Worm (Caenorhabditis elegans) whole organism, mixed stage, embryonic: ENCODE measurements around the gene nhr-145.

Experiments used
- M03D4.4 ChIP-seq: sonication (generic microtip); optimal IDR thresholded peaks from 2 replicates; lab custom pipeline; 2017; ENCODE audit warnings: mild to moderate bottlenecking, missing genetic modification characterization, missing compliant biosample characterization
- blmp-1 ChIP-seq: fragments of 150-350 bp; optimal IDR thresholded peaks from 2 replicates; lab custom pipeline; 2014; ENCODE audit warnings: missing biosample characterization, missing genetic modification characterization
- ceh-39 ChIP-seq: fragments of 150-350 bp; optimal IDR thresholded peaks from 2 replicates; lab custom pipeline; 2014; ENCODE audit warnings: missing biosample characterization, missing genetic modification characterization
- ces-1 ChIP-seq: fragments of 150-350 bp; optimal IDR thresholded peaks from 2 replicates; lab custom pipeline; 2014; ENCODE audit warnings: missing biosample characterization, missing genetic modification reagents, missing genetic modification characterization
- drap-1 ChIP-seq: fragments of 200-800 bp; sonication (Bioruptor generic); optimal IDR thresholded peaks from 3 replicates; lab custom pipeline; 2018; ENCODE audit warnings: mild to moderate bottlenecking, missing genetic modification characterization, missing compliant biosample characterization
- elt-1 ChIP-seq: sonication (generic microtip); optimal IDR thresholded peaks from 2 replicates; lab custom pipeline; 2017; ENCODE audit warnings: missing genetic modification characterization, mild to moderate bottlenecking, missing compliant biosample characterization, antibody characterized with exemption, moderate library complexity, borderline replicate concordance; ENCODE audit not compliant: insufficient read depth
- elt-3 ChIP-seq: fragments of 150-350 bp; optimal IDR thresholded peaks from 2 replicates; lab custom pipeline; 2014; ENCODE audit warnings: missing biosample characterization, missing genetic modification characterization
- flh-1 ChIP-seq: fragments of 200-800 bp; sonication (Bioruptor generic); optimal IDR thresholded peaks from 2 replicates; lab custom pipeline; 2018; ENCODE audit warnings: mild to moderate bottlenecking, missing genetic modification characterization, moderate library complexity, missing compliant biosample characterization
- ham-2 ChIP-seq: fragments of 200-800 bp; sonication (Bioruptor generic); optimal IDR thresholded peaks from 2 replicates; lab custom pipeline; 2018; ENCODE audit warnings: mild to moderate bottlenecking, missing genetic modification characterization, missing compliant biosample characterization
- hlh-1 ChIP-seq: fragments of 150-350 bp; optimal IDR thresholded peaks from 2 replicates; lab custom pipeline; 2014; ENCODE audit warnings: missing biosample characterization, missing genetic modification reagents, missing genetic modification characterization
- lin-13 ChIP-seq: fragments of 150-350 bp; optimal IDR thresholded peaks from 2 replicates; lab custom pipeline; 2014; ENCODE audit warnings: missing biosample characterization, missing genetic modification characterization
- lin-32 ChIP-seq: fragments of 200-800 bp; sonication (Bioruptor generic); optimal IDR thresholded peaks from 2 replicates; lab custom pipeline; 2018; ENCODE audit warnings: mild to moderate bottlenecking, missing genetic modification characterization, missing compliant biosample characterization
- mab-5 ChIP-seq: fragments of 150-350 bp; optimal IDR thresholded peaks from 2 replicates; lab custom pipeline; 2014; ENCODE audit warnings: missing biosample characterization, missing genetic modification characterization
- mep-1 ChIP-seq: fragments of 150-350 bp; optimal IDR thresholded peaks from 2 replicates; lab custom pipeline; 2017; ENCODE audit warnings: missing biosample characterization, missing genetic modification reagents, missing genetic modification characterization, inconsistent platforms
- mls-2 ChIP-seq: sonication (generic microtip); optimal IDR thresholded peaks from 2 replicates; lab custom pipeline; 2016; ENCODE audit warnings: mild to moderate bottlenecking, missing genetic modification characterization, moderate library complexity, missing compliant biosample characterization
- nhr-12 ChIP-seq: fragments of 150-350 bp; optimal IDR thresholded peaks from 2 replicates; lab custom pipeline; 2014; ENCODE audit warnings: missing biosample characterization, missing genetic modification characterization
- nhr-2 ChIP-seq: fragments of 150-350 bp; optimal IDR thresholded peaks from 2 replicates; lab custom pipeline; 2014; ENCODE audit warnings: missing biosample characterization, missing genetic modification characterization
- nhr-237 ChIP-seq: fragments of 150-350 bp; optimal IDR thresholded peaks from 2 replicates; lab custom pipeline; 2014; ENCODE audit warnings: missing biosample characterization, missing genetic modification characterization
- nhr-28 ChIP-seq: fragments of 150-350 bp; optimal IDR thresholded peaks from 2 replicates; lab custom pipeline; 2014; ENCODE audit warnings: missing biosample characterization, missing genetic modification characterization
- pha-4 ChIP-seq: fragments of 150-350 bp; optimal IDR thresholded peaks from 2 replicates; lab custom pipeline; 2018; ENCODE audit warnings: missing biosample characterization, missing genetic modification reagents, missing genetic modification characterization
- sem-2 ChIP-seq: fragments of 200-800 bp; sonication (Bioruptor generic); optimal IDR thresholded peaks from 2 replicates; lab custom pipeline; 2018; ENCODE audit warnings: mild to moderate bottlenecking, missing genetic modification characterization, missing compliant biosample characterization
- unc-120 ChIP-seq: sonication (generic microtip); optimal IDR thresholded peaks from 2 replicates; lab custom pipeline; 2017; ENCODE audit warnings: missing genetic modification characterization, missing compliant biosample characterization; ENCODE audit not compliant: poor library complexity, severe bottlenecking
- unc-39 ChIP-seq: fragments of 150-350 bp; optimal IDR thresholded peaks from 2 replicates; lab custom pipeline; 2014; ENCODE audit warnings: missing biosample characterization, missing genetic modification characterization
- unc-62 ChIP-seq: fragments of 150-350 bp; optimal IDR thresholded peaks from 2 replicates; lab custom pipeline; 2014; ENCODE audit warnings: missing biosample characterization, missing genetic modification reagents, missing genetic modification characterization
- zip-8 ChIP-seq: fragments of 150-350 bp; optimal IDR thresholded peaks from 2 replicates; lab custom pipeline; 2014; ENCODE audit warnings: missing biosample characterization, missing genetic modification characterization
- ztf-11 ChIP-seq: fragments of 150-350 bp; optimal IDR thresholded peaks from 2 replicates; lab custom pipeline; 2014; ENCODE audit warnings: missing biosample characterization, missing genetic modification characterization

nhr-145 gene

DNA sequence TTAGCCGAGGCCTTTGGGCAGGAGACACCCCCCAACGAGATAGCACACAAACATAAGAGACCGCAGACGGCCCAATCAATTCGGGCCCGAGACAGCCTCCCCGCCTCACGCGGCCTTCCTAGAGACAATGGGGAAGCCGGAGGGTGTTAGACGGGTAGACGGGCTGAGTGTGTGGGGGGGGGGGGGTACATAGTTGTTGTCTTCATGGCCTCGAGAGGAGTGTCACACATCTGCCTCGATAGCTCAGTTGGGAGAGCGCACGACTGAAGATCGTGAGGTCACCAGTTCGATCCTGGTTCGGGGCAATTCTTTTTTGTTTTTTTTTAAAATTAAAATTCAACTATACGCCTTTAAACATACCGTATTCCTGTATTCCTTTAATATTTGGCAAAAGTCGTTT, 38.3 kb downstream of the nhr-145 start (continued):
- TF ChIP-seq M03D4.4 (peak; percentile 88), lin-32 (GFP tag; lab: Kevin White, UChicago) (peak; percentile 69), nhr-237 (tag; lab: Kevin White, UChicago) (peak; percentile 13), lin-13 (tag; lab: Kevin White, UChicago) (peak; percentile 61)

DNA sequence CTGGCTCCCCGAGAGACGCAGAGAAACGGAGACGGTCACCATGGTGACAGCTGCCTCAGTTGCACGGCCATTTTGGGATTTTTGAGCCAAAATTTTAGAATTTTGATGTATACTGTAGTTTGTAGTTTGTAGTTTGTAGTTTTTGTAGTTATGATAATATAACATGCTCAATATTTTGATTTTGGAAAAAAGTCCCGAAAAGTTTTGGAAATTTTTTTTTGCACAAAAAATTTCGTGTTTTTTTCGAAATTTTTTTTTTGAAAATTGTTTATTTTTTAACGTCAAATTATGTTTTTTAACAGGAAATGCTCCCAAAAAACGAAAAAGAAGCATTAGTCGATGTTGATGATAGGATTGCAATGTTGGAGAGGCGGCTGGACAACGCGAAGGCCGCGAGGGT, 39.7 kb downstream of the nhr-145 start, which contains the start of gene dyf-17:
dyf-17 (plus strand) TSS at position 301 of the 400 bp plus-strand sequence.
- TF ChIP-seq nhr-12 (tag; lab: Kevin White, UChicago) (no peak), lin-32 (GFP tag; lab: Kevin White, UChicago) (peak; percentile 15), blmp-1 (tag; lab: Kevin White, UChicago) (no peak), sem-2 (no peak), flh-1 (GFP tag; lab: Kevin White, UChicago) (no peak), ces-1 (GFP tag; lab: Kevin White, UChicago) (no peak), drap-1 (GFP tag; lab: Kevin White, UChicago) (no peak)

DNA sequence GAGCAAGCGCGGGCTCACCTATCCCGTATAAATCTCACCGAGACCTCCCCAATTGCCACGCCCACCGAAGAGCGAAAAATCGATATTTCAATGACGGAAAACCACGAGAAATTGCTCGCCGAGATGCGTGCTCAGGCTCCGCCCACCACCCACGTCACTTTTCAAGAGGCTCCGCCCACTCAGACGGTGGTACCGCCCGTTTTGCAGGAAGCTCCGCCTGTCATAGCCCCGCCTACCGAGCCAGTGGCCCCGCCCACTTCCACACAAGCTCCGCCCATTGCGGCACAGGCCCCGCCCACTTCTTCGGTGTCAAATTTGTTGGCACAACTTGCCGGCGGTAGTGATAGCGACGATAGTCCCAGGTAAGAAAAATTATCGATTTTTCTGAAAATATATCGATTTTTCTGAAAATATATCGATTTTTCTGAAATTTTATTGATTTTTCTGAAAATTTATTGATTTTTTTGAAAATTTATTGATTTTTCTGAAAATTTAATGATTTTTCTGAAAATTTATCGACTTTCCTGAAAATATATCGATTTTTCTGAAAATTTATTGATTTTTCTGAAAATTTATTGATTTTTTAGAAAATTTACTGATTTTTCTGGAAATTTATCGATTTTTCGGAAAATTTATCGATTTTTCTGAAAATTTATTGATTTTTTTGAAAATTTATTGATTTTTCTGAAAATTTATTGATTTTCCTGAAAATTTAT, 42.1 kb downstream of the nhr-145 start:
- no peak for TF ChIP-seq elt-1
- TF ChIP-seq ces-1 (GFP tag; lab: Kevin White, UChicago), result no peak
- TF ChIP-seq unc-39 (tag; lab: Kevin White, UChicago), result no peak
- no peak for TF ChIP-seq ham-2 (GFP tag; lab: Kevin White, UChicago)
- no peak for TF ChIP-seq nhr-28 (tag; lab: Kevin White, UChicago)

DNA sequence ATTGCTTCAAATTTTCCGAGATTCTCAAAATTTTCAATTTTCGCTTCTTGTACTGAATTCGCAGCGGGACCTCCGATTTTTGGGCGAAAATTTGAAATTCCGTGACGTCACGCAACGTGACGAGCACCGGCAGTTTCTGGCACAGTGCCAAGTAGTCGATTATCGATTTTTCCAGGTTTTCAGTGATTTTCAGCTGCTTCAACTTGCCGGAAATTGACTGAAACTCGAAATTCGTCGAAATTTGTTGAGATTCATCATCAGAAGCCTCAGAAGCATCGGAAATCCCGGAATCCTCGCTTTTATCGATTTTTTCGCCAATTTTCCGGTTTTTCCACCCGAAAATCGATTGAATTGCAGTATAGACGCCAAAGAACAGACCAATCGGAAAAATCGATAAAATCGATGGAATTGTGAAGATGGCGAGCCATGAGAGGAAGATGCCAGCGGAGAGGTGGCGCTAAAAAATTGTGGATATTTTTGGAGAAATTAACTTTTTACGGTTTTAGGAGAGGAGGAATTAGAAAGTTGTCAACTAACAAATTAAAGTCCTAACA, 44.4 kb downstream of the nhr-145 start:
- TF ChIP-seq ztf-11 (tag; lab: Kevin White, UChicago), result no peak
- no peak for TF ChIP-seq nhr-12 (tag; lab: Kevin White, UChicago)
- no peak for TF ChIP-seq drap-1 (GFP tag; lab: Kevin White, UChicago)
- no peak for TF ChIP-seq ces-1 (GFP tag; lab: Kevin White, UChicago)
- TF ChIP-seq flh-1 (GFP tag; lab: Kevin White, UChicago), result no peak
- no peak for TF ChIP-seq mep-1 (tag; lab: Kevin White, UChicago)
- no peak for TF ChIP-seq ham-2 (GFP tag; lab: Kevin White, UChicago)
- TF ChIP-seq hlh-1 (tag; lab: Kevin White, UChicago), result no peak
- TF ChIP-seq unc-120 (tag; lab: Kevin White, UChicago), result no peak
- no peak for TF ChIP-seq ceh-39 (tag; lab: Kevin White, UChicago)
- TF ChIP-seq zip-8, result no peak

DNA sequence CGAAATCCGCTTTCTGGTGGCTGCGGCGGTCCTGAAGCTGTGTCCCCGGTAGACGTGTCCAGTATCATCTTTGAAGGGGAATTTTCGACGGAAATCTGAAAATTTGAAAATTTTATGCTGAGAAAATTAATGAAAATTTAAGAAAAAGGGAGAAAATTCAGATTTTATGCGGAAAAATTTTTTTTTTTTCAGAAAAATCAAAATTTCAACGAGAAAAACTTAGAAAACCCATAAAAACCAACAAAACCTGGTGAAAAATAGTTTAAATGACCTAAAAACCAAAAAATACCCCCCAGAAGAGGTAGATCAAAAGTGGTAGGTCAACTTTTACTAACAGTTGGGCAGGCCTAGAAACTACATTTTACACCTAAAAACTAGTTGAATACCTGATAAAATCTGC, 46.0 kb downstream of the nhr-145 start, which contains the start of gene Y39B6A.10:
Y39B6A.10 (minus strand) TSS at position 101 of the 400 bp plus-strand sequence.
- no peak for TF ChIP-seq pha-4 (tag; lab: Kevin White, UChicago)
- no peak for TF ChIP-seq zip-8
- TF ChIP-seq nhr-12 (tag; lab: Kevin White, UChicago), result no peak
- no peak for TF ChIP-seq lin-13 (tag; lab: Kevin White, UChicago)
- TF ChIP-seq elt-3 (tag; lab: Kevin White, UChicago), result no peak
- TF ChIP-seq flh-1 (GFP tag; lab: Kevin White, UChicago), result no peak

DNA sequence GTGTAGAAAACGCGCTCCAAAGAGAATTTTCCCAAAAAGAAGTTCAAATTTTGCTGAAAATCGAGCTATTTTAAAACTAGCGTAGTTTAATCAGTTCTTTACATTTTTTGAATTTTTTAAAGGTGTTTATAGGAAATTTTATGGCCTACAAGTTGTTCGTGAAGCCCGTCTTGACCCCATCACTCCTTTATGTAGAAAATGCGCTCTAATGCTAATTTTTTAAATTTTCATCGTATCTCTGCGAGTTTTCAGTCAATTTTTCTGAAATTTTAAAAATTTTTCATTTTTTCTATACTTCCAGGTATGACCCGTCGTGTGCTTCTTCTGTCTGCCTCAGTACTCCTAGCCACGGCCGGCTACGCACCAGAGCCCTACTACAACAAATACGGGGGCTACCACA, 48.7 kb downstream of the nhr-145 start, which contains the start of gene Y39B6A.9:
Y39B6A.9 (plus strand) TSS at position 301 of the 400 bp plus-strand sequence.
- TF ChIP-seq M03D4.4 (no peak), nhr-28 (tag; lab: Kevin White, UChicago) (no peak), elt-3 (tag; lab: Kevin White, UChicago) (no peak)

DNA sequence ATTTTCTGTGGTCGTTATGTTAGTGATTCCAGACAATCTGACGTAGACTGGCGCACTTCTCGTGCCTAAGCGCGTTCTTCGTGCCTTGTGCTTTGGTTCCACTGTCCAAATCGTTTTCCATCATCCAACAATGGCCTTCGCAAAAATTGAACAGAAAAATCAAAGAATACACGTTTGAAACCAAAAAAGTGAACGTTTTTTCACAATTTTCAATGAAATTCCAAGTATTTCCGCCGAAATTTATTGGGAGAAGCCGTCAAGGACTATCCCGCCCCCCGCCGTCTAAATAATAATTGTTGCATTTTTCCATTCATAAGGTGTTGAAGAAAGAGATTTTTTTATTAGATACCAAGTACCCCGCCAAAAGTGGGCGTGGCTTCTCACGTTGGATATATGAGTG, 53.0 kb downstream of the nhr-145 start, which contains the start of gene cpg-23:
cpg-23 (plus strand) TSS at position 301 of the 400 bp plus-strand sequence.
- no peak for TF ChIP-seq nhr-2 (tag; lab: Kevin White, UChicago)
- TF ChIP-seq pha-4 (tag; lab: Kevin White, UChicago), result no peak
- no peak for TF ChIP-seq unc-62 (GFP tag; lab: Kevin White, UChicago)
- TF ChIP-seq mls-2 (tag; lab: Kevin White, UChicago), result no peak
- TF ChIP-seq mab-5 (tag; lab: Kevin White, UChicago), result no peak
- TF ChIP-seq elt-1, result no peak
- no peak for TF ChIP-seq nhr-237 (tag; lab: Kevin White, UChicago)
- TF ChIP-seq ham-2 (GFP tag; lab: Kevin White, UChicago), result no peak
